Fruit fly (Drosophila melanogaster): ENCODE data around the gene fray.

dm6 chr3R:18572240-18572803, 569 bp upstream of the fray start:
- TF ChIP-seq CTCF (optimal IDR thresholded peaks at IDR 0.05) = no peak
- TF ChIP-seq CG8478 (optimal IDR thresholded peaks at IDR 0.05) = no peak
